Worm (Caenorhabditis elegans) whole organism, L4 larva: ENCODE results near the gene mrps-5.

Source experiments
- F26F4.8 ChIP-seq: fragments of 200-800 bp; sonication (Bioruptor generic); conservative IDR thresholded peaks from 2 replicates; pipeline ENCODE4 v1.3.6; 2022; ENCODE audit warnings: missing genetic modification characterization, missing compliant biosample characterization
- T20F7.1 ChIP-seq: fragments of 200-800 bp; sonication (Bioruptor generic); optimal IDR thresholded peaks from 2 replicates; lab custom pipeline; 2018; ENCODE audit warnings: mild to moderate bottlenecking, missing genetic modification characterization, missing compliant biosample characterization
- Y48G9A.11 ChIP-seq: fragments of 200-800 bp; sonication (Bioruptor generic); IDR thresholded peaks from 2 replicates; pipeline ENCODE4 v1.3.6; 2022; ENCODE audit warnings: missing genetic modification reagents, missing genetic modification characterization, missing compliant biosample characterization
- Y5F2A.4 ChIP-seq: fragments of 200-800 bp; sonication (Bioruptor generic); optimal IDR thresholded peaks from 2 replicates; lab custom pipeline; 2018; ENCODE audit warnings: mild to moderate bottlenecking, missing genetic modification characterization, missing compliant biosample characterization
- ZK546.5 ChIP-seq, 2 experiments: sonication (generic microtip); optimal IDR thresholded peaks; 2 replicates each; lab custom pipeline; 2017; ENCODE audit warnings: missing biosample characterization in 2 of 2, missing genetic modification characterization in 2 of 2
- aha-1 ChIP-seq: fragments of 150-350 bp; peaks from one replicate; lab custom pipeline; 2014; ENCODE audit warnings: missing biosample characterization, missing genetic modification characterization
- ceh-28 ChIP-seq: fragments of 150-350 bp; optimal IDR thresholded peaks from 2 replicates; lab custom pipeline; 2014; ENCODE audit warnings: missing biosample characterization, missing genetic modification reagents, missing genetic modification characterization
- ceh-32 ChIP-seq: sonication (generic microtip); optimal IDR thresholded peaks from 2 replicates; lab custom pipeline; 2016; ENCODE audit warnings: mild to moderate bottlenecking, missing genetic modification characterization, missing compliant biosample characterization; ENCODE audit not compliant: poor library complexity
- ceh-62 ChIP-seq: sonication (generic microtip); optimal IDR thresholded peaks from 2 replicates; lab custom pipeline; 2017; ENCODE audit warnings: missing biosample characterization, missing genetic modification characterization
- ces-1 ChIP-seq: fragments of 150-350 bp; sonication (generic microtip); optimal IDR thresholded peaks from 4 replicates; lab custom pipeline; 2014; ENCODE audit warnings: missing biosample characterization, missing genetic modification reagents, missing genetic modification characterization
- daf-16 ChIP-seq, 3 experiments: sonication (generic microtip); optimal IDR thresholded peaks; 2 replicates each; lab custom pipeline; 2016 to 2017; ENCODE audit warnings: missing genetic modification characterization in 3 of 3, missing genetic modification reagents in 3 of 3, mild to moderate bottlenecking in 2 of 3, missing compliant biosample characterization in 2 of 3, missing biosample characterization in 1 of 3, moderate library complexity in 1 of 3
- dmd-6 ChIP-seq: fragments of 200-800 bp; sonication (Bioruptor generic); IDR thresholded peaks from 2 replicates; pipeline ENCODE4 v1.3.6; 2022; ENCODE audit warnings: missing genetic modification reagents, missing genetic modification characterization, missing compliant biosample characterization
- duxl-1 ChIP-seq: sonication (generic microtip); optimal IDR thresholded peaks from 2 replicates; lab custom pipeline; 2016; ENCODE audit warnings: mild to moderate bottlenecking, missing genetic modification characterization, moderate library complexity, missing compliant biosample characterization; ENCODE audit not compliant: poor library complexity
- egl-27 ChIP-seq: sonication (generic microtip); optimal IDR thresholded peaks from 3 replicates; lab custom pipeline; 2017; ENCODE audit warnings: missing biosample characterization, missing genetic modification reagents, missing genetic modification characterization
- egl-43 ChIP-seq: fragments of 200-800 bp; sonication (Bioruptor generic); IDR thresholded peaks from 2 replicates; pipeline ENCODE4 v1.3.6; 2022; ENCODE audit warnings: missing genetic modification reagents, missing genetic modification characterization, missing compliant biosample characterization
- hlh-30 ChIP-seq: sonication (generic microtip); optimal IDR thresholded peaks from 2 replicates; lab custom pipeline; 2017; ENCODE audit warnings: antibody characterized with exemption, mild to moderate bottlenecking, missing genetic modification characterization, missing compliant biosample characterization; ENCODE audit not compliant: insufficient read depth
- lir-3 ChIP-seq: sonication (generic microtip); optimal IDR thresholded peaks from 2 replicates; lab custom pipeline; 2016; ENCODE audit warnings: mild to moderate bottlenecking, missing genetic modification characterization, missing compliant biosample characterization
- mdl-1 ChIP-seq, 2 experiments: fragments of 150-350 bp in 1 of 2; sonication (generic microtip) in 1 of 2; optimal IDR thresholded peaks; 2 replicates each; lab custom pipeline; 2014 to 2017; ENCODE audit warnings: missing biosample characterization in 2 of 2, missing genetic modification characterization in 2 of 2
- mdt-29 ChIP-seq: fragments of 200-800 bp; sonication (Bioruptor generic); IDR thresholded peaks from 2 replicates; pipeline ENCODE4 v1.3.6; 2022; ENCODE audit warnings: missing genetic modification reagents, missing genetic modification characterization, missing compliant biosample characterization
- mes-2 ChIP-seq: sonication (generic microtip); optimal IDR thresholded peaks from 2 replicates; lab custom pipeline; 2016; ENCODE audit warnings: missing genotype, mild to moderate bottlenecking, missing genetic modification characterization, missing compliant biosample characterization; ENCODE audit not compliant: poor library complexity, severe bottlenecking
- mxl-3 ChIP-seq: fragments of 200-800 bp; sonication (Bioruptor generic); optimal IDR thresholded peaks from 2 replicates; lab custom pipeline; 2018; ENCODE audit warnings: mild to moderate bottlenecking, missing genetic modification characterization, missing compliant biosample characterization
- nhr-237 ChIP-seq: sonication (generic microtip); optimal IDR thresholded peaks from 2 replicates; lab custom pipeline; 2017; ENCODE audit warnings: missing biosample characterization, missing genetic modification characterization
- nhr-42 ChIP-seq: fragments of 200-800 bp; sonication (Bioruptor generic); IDR thresholded peaks from 2 replicates; pipeline ENCODE4 v1.3.6; 2022; ENCODE audit warnings: missing genetic modification characterization, missing compliant biosample characterization
- nhr-76 ChIP-seq: fragments of 150-350 bp; optimal IDR thresholded peaks from 2 replicates; lab custom pipeline; 2014; ENCODE audit warnings: missing biosample characterization, missing genetic modification characterization
- pha-4 ChIP-seq, 2 experiments: fragments of 150-350 bp in 1 of 2; fragments of 200-800 bp in 1 of 2; sonication (Bioruptor generic) in 1 of 2; IDR thresholded peaks in 1 of 2; optimal IDR thresholded peaks in 1 of 2; 2 replicates each; pipeline versions ENCODE4 v1.3.6 to Lab custom; 2014 to 2022; ENCODE audit warnings: missing genetic modification characterization in 2 of 2, missing genetic modification reagents in 2 of 2, missing biosample characterization in 1 of 2, missing compliant biosample characterization in 1 of 2
- sdz-12 ChIP-seq: fragments of 200-800 bp; sonication (Bioruptor generic); optimal IDR thresholded peaks from 2 replicates; lab custom pipeline; 2018; ENCODE audit warnings: mild to moderate bottlenecking, missing genetic modification characterization, missing compliant biosample characterization
- snpc-1.2 ChIP-seq: fragments of 200-800 bp; sonication (Bioruptor generic); IDR thresholded peaks from 2 replicates; pipeline ENCODE4 v1.3.6; 2022; ENCODE audit warnings: missing genetic modification reagents, missing genetic modification characterization, missing compliant biosample characterization
- tag-97 ChIP-seq: fragments of 200-800 bp; sonication (Bioruptor generic); IDR thresholded peaks from 2 replicates; pipeline ENCODE4 v1.3.6; 2022; ENCODE audit warnings: missing genetic modification characterization, missing compliant biosample characterization
- unc-130 ChIP-seq: sonication (generic microtip); optimal IDR thresholded peaks from 2 replicates; lab custom pipeline; 2016; ENCODE audit warnings: missing genetic modification reagents, missing genetic modification characterization, missing compliant biosample characterization
- unc-62 ChIP-seq, 3 experiments: fragments of 150-350 bp in 1 of 3; sonication (generic microtip); optimal IDR thresholded peaks in 2 of 3; peaks in 1 of 3; 1 replicate in 1 of 3; 2 replicates in 2 of 3; lab custom pipeline; 2014 to 2017; ENCODE audit warnings: missing biosample characterization in 3 of 3, missing genetic modification characterization in 3 of 3, missing genetic modification reagents in 3 of 3, missing genotype in 1 of 3
- vab-7 ChIP-seq: fragments of 200-800 bp; sonication (Bioruptor generic); IDR thresholded peaks from 2 replicates; pipeline ENCODE4 v1.3.6; 2022; ENCODE audit warnings: missing genetic modification reagents, missing genetic modification characterization, missing compliant biosample characterization
- zfp-2 ChIP-seq: sonication (generic microtip); optimal IDR thresholded peaks from 2 replicates; lab custom pipeline; 2016; ENCODE audit warnings: mild to moderate bottlenecking, missing genetic modification characterization, missing compliant biosample characterization
- zip-11 ChIP-seq: fragments of 200-800 bp; sonication (Bioruptor generic); IDR thresholded peaks from 2 replicates; pipeline ENCODE4 v1.3.6; 2022; ENCODE audit warnings: missing genetic modification characterization, missing compliant biosample characterization
- ztf-11 ChIP-seq: fragments of 150-350 bp; optimal IDR thresholded peaks from 2 replicates; lab custom pipeline; 2014; ENCODE audit warnings: missing biosample characterization, missing genetic modification characterization

mrps-5 gene

ce11 chrV:12601835-12602234 lies 38.5 kb downstream of the mrps-5 start:
- TF ChIP-seq aha-1 (tag; lab: Kevin White, UChicago) (peak; percentile 53), unc-130 (GFP tag; lab: Kevin White, UChicago) (no peak), duxl-1 (tag; lab: Kevin White, UChicago) (no peak), sdz-12 (no peak), ceh-32 (tag; lab: Kevin White, UChicago) (no peak), unc-62 (GFP tag; optimal IDR thresholded peaks at IDR 0.05 in 1 of 2; lab: Kevin White, UChicago) (peak in 1 of 2 experiments; percentile 84), unc-62 (tag; optimal IDR thresholded peaks at IDR 0.05; lab: Kevin White, UChicago) (no peak), ZK546.5 (tag; optimal IDR thresholded peaks at IDR 0.05; lab: Kevin White, UChicago) (no peak)
- TF ChIP-seq, all 104 proteins: peak for 2

ce11 chrV:12607113-12607512 lies 43.8 kb downstream of the mrps-5 start, which contains the start of gene erg-28:
Gene erg-28 (plus strand): TSS chrV:12607413.
- TF ChIP-seq mdl-1 (tag; optimal IDR thresholded peaks at IDR 0.05; lab: Kevin White, UChicago) (no peak), Y5F2A.4 (no peak), ceh-62 (tag; lab: Kevin White, UChicago) (no peak), T20F7.1 (GFP tag; lab: Kevin White, UChicago) (no peak), hlh-30 (tag; lab: Kevin White, UChicago) (no peak), vab-7 (GFP tag; lab: Robert Waterston, UW) (no peak), sdz-12 (no peak), nhr-42 (GFP tag; lab: Robert Waterston, UW) (no peak), ztf-11 (tag; lab: Kevin White, UChicago) (no peak)
- TF ChIP-seq, all 104 proteins: peak for 0

DNA sequence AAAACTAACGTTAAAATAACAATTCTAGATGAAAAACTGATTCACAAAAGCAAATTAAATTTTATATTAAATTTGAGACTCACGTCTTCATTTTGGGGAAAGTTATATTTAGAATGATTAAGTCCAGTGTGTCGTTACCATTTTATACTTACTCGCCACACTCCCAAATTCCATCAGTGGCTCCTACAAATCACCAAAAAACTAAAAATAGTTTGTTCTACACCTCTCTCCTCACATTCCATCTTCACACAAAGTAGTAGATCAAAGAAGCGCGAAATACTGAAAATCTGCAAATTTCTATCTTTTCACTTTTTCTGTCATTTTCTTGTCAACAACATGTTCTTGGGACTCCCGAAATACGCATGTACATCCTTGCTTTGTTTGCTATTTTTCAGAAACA lies 45.6 kb downstream of the mrps-5 start, which contains the start of gene ZC116.5:
Gene ZC116.5 (minus strand): TSS at position 101 of the 400 bp plus-strand sequence.
- TF ChIP-seq nhr-237 (no peak), pha-4 (GFP tag; IDR thresholded peaks at IDR 0.05; lab: Robert Waterston, UW) (no peak), pha-4 (tag; optimal IDR thresholded peaks at IDR 0.05; lab: Kevin White, UChicago) (no peak), dmd-6 (GFP tag; lab: Robert Waterston, UW) (no peak), lir-3 (tag; lab: Kevin White, UChicago) (no peak), Y5F2A.4 (no peak), ces-1 (GFP tag; lab: Kevin White, UChicago) (no peak), snpc-1.2 (no peak), egl-43 (GFP tag; lab: Robert Waterston, UW) (no peak), tag-97 (GFP tag; lab: Robert Waterston, UW) (no peak), mdt-29 (GFP tag; lab: Robert Waterston, UW) (no peak), unc-62 (GFP tag; optimal IDR thresholded peaks at IDR 0.05 in 1 of 2; lab: Kevin White, UChicago) (no peak), unc-62 (tag; optimal IDR thresholded peaks at IDR 0.05; lab: Kevin White, UChicago) (no peak), F26F4.8 (GFP tag; lab: Robert Waterston, UW) (no peak)

DNA sequence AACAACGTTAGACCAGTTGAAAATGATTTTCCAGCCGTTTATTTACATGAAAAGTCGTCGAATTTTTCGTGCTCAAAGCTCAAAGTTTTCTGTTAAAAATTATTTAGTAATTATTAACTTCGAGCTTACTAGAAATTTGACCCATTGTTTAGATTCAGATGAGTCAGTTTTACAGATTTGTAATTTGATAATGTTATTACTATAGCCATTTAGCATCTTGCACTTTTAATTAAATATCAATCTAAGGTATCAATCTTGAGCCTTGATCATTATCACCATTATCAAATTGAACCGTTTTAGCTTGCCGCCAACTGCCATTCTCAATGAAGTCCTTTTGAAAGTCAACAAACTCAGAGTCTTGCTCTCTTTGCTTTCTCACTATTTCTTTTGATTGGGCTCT lies 46.2 kb downstream of the mrps-5 start, which contains the start of gene ZC116.1:
Gene ZC116.1 (plus strand): TSS at position 301 of the 400 bp plus-strand sequence.
- no peak for TF ChIP-seq mes-2 (tag; lab: Kevin White, UChicago)
- no peak for TF ChIP-seq zip-11 (GFP tag; lab: Robert Waterston, UW)
- TF ChIP-seq mxl-3 (GFP tag; lab: Kevin White, UChicago): no peak
- TF ChIP-seq daf-16 (GFP tag; optimal IDR thresholded peaks at IDR 0.05; lab: Kevin White, UChicago): no peak
- no peak for TF ChIP-seq daf-16 (tag; optimal IDR thresholded peaks at IDR 0.05; lab: Kevin White, UChicago)
- no peak for TF ChIP-seq nhr-76
- no peak for TF ChIP-seq zfp-2 (tag; lab: Kevin White, UChicago)
- TF ChIP-seq ceh-28 (tag; lab: Kevin White, UChicago): no peak
- no peak for TF ChIP-seq sdz-12
- no peak for TF ChIP-seq nhr-42 (GFP tag; lab: Robert Waterston, UW)
- TF ChIP-seq ces-1 (GFP tag; lab: Kevin White, UChicago): no peak
- no peak for TF ChIP-seq egl-27
- TF ChIP-seq Y48G9A.11 (GFP tag; lab: Robert Waterston, UW): no peak
- TF ChIP-seq, all 104 proteins: peak for 0
